Worm (Caenorhabditis elegans) whole organism, early embryonic: Measurements from ENCODE around the gene C16C8.7.

ENCODE experiments used
- aly-1 ChIP-seq: sonication (generic microtip); optimal IDR thresholded peaks from 2 replicates; lab custom pipeline; 2016; ENCODE audit warnings: missing genetic modification characterization, missing compliant biosample characterization
- ama-1 ChIP-seq: fragments of 150-350 bp; optimal IDR thresholded peaks from 2 replicates; lab custom pipeline; 2014
- ceh-13 ChIP-seq: fragments of 200-800 bp; sonication (Bioruptor generic); optimal IDR thresholded peaks from 2 replicates; lab custom pipeline; 2018; ENCODE audit warnings: mild to moderate bottlenecking, missing genetic modification characterization, missing compliant biosample characterization
- ceh-36 ChIP-seq: sonication (generic microtip); optimal IDR thresholded peaks from 2 replicates; lab custom pipeline; 2016; ENCODE audit warnings: missing genetic modification characterization, inconsistent platforms, missing compliant biosample characterization
- ets-7 ChIP-seq: sonication (generic microtip); optimal IDR thresholded peaks from 2 replicates; lab custom pipeline; 2016; ENCODE audit warnings: missing genotype, missing genetic modification characterization, missing compliant biosample characterization
- hmbx-1 ChIP-seq: sonication (generic microtip); optimal IDR thresholded peaks from 2 replicates; lab custom pipeline; 2016; ENCODE audit warnings: mild to moderate bottlenecking, missing genetic modification characterization, missing compliant biosample characterization
- scrt-1 ChIP-seq: fragments of 200-800 bp; sonication (Bioruptor generic); IDR thresholded peaks from 2 replicates; pipeline ENCODE4 v1.3.6; 2022; ENCODE audit warnings: missing genetic modification characterization, missing compliant biosample characterization
- tbx-37 ChIP-seq: fragments of 200-800 bp; sonication (Bioruptor generic); conservative IDR thresholded peaks from 2 replicates; pipeline ENCODE4 v1.3.6; 2022; ENCODE audit warnings: missing genetic modification reagents, missing genetic modification characterization, missing compliant biosample characterization

DNA sequence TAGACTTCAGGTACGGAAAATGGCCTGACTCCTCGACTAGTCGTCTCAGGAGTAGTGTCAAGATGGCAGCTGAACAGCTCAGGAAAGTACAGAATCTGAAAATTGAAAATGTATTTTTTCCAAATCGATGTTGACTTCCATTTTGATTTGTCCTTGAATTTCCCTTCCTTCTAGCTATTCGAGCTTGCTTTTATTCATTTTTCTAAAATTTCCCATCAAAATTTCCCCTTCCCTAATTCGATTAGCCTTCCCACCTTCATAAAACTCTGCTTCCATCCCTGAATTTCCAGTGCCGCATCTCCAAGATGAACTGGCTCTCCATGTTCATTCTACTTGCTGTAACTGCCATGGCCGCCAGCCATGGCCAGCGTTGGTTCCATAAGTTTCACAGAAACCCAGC lies 12.9 kb upstream of the C16C8.7 start, which contains the start of gene Y49F6B.6:
- no peak for TF ChIP-seq ceh-13 (GFP tag; lab: Kevin White, UChicago)
- no peak for TF ChIP-seq ama-1
- TF ChIP-seq ets-7 (tag; lab: Kevin White, UChicago) = no peak
- no peak for TF ChIP-seq tbx-37
- no peak for TF ChIP-seq ceh-36 (tag; lab: Kevin White, UChicago)
- no peak for TF ChIP-seq aly-1 (tag; lab: Kevin White, UChicago)
- TF ChIP-seq hmbx-1 (tag; lab: Kevin White, UChicago) = no peak
- TF ChIP-seq scrt-1 (GFP tag; lab: Robert Waterston, UW) = no peak
